Fruit fly (Drosophila melanogaster): Measurements from ENCODE around the gene LanA.

The LanA gene

dm6 chr3L:6217212-6217611, 610 bp downstream of the LanA start (continued):
- peak in 1 of 2 experiments; percentile 22 for TF ChIP-seq crp (GFP tag; optimal IDR thresholded peaks at IDR 0.05)
- TF ChIP-seq Dad (GFP tag; optimal IDR thresholded peaks at IDR 0.05) = peak; percentile 13
- TF ChIP-seq CG33557 (GFP tag; optimal IDR thresholded peaks at IDR 0.05) = peak; percentile 57
- TF ChIP-seq HHEX (GFP tag; optimal IDR thresholded peaks at IDR 0.05) = no peak
- TF ChIP-seq CG8944 (GFP tag; optimal IDR thresholded peaks at IDR 0.05) = peak; percentile 21
- peak; percentile 24 for TF ChIP-seq run (tag; optimal IDR thresholded peaks at IDR 0.05)
- TF ChIP-seq Aef1 (GFP tag; IDR thresholded peaks at IDR 0.05) = peak; percentile 49; the same call in 1 of the 3 replicates
- no peak for TF ChIP-seq maf-S (GFP tag; optimal IDR thresholded peaks at IDR 0.05)
- TF ChIP-seq CG32532 (GFP tag; IDR thresholded peaks at IDR 0.05) = peak; percentile 35; the same call in 1 of the 2 replicates
- no peak for TF ChIP-seq Scr (GFP tag; IDR thresholded peaks at IDR 0.05; ENCODE audit: partially characterized antibody)
- TF ChIP-seq Deaf1 (tag; optimal IDR thresholded peaks at IDR 0.05) = no peak
- peak; percentile 74; the same call in 1 of the 2 replicates for TF ChIP-seq stc (GFP tag; IDR thresholded peaks at IDR 0.05)
- peak; percentile 67 for TF ChIP-seq Atf-2 (GFP tag; optimal IDR thresholded peaks at IDR 0.05)
- TF ChIP-seq CG31441 (GFP tag; IDR thresholded peaks at IDR 0.05) = peak; percentile 86
- TF ChIP-seq sima (GFP tag; optimal IDR thresholded peaks at IDR 0.05) = no peak
- peak; percentile 22 for TF ChIP-seq HmgZ (tag; optimal IDR thresholded peaks at IDR 0.05)
- TF ChIP-seq CG17829 (tag; optimal IDR thresholded peaks at IDR 0.05) = peak; percentile 84
- peak; percentile 34; the same call in 1 of the 2 replicates for TF ChIP-seq CG7372 (GFP tag; IDR thresholded peaks at IDR 0.05)
- peak; percentile 43 for TF ChIP-seq lab (GFP tag; optimal IDR thresholded peaks at IDR 0.05)
- peak; percentile 93 for TF ChIP-seq dmrt11E (tag; optimal IDR thresholded peaks at IDR 0.05)
- peak; percentile 53 for TF ChIP-seq bab2 (GFP tag; optimal IDR thresholded peaks at IDR 0.05)
- TF ChIP-seq chif (GFP tag; optimal IDR thresholded peaks at IDR 0.05) = peak; percentile 45 to 57
- peak; percentile 36; the same call in 1 of the 3 replicates for TF ChIP-seq CG7357 (GFP tag; IDR thresholded peaks at IDR 0.05)
- TF ChIP-seq NC2α (GFP tag; optimal IDR thresholded peaks at IDR 0.05) = no peak
- TF ChIP-seq CG4854 (GFP tag; optimal IDR thresholded peaks at IDR 0.05) = peak; percentile 2
- TF ChIP-seq zen (tag; optimal IDR thresholded peaks at IDR 0.05) = peak; percentile 52
- 0 out of 3 replicates have a peak, but pooled peaks have one; percentile 21 for TF ChIP-seq H15 (GFP tag; IDR thresholded peaks at IDR 0.05)
- peak; percentile 44 for TF ChIP-seq CG18764 (GFP tag; optimal IDR thresholded peaks at IDR 0.05)
- 0 out of 2 replicates have a peak, but pooled peaks have one; percentile 38 for TF ChIP-seq dati (GFP tag; IDR thresholded peaks at IDR 0.05)
- peak; percentile 70 for TF ChIP-seq CG11695 (GFP tag; IDR thresholded peaks at IDR 0.05)
- peak in 1 of 2 experiments; percentile 93 for TF ChIP-seq bsh (GFP tag; optimal IDR thresholded peaks at IDR 0.05)
- TF ChIP-seq CG4424 (GFP tag; optimal IDR thresholded peaks at IDR 0.05) = peak; percentile 78
- TF ChIP-seq MESR4 (GFP tag; optimal IDR thresholded peaks at IDR 0.05) = no peak
- TF ChIP-seq CG14441 (GFP tag; IDR thresholded peaks at IDR 0.05) = peak; percentile 46; the same call in 1 of the 2 replicates
- peak; percentile 81 for TF ChIP-seq CG14710 (tag; optimal IDR thresholded peaks at IDR 0.05)
- peak; percentile 77 for TF ChIP-seq grau (tag; optimal IDR thresholded peaks at IDR 0.05)
- peak; percentile 61 for TF ChIP-seq CG1233 (GFP tag; optimal IDR thresholded peaks at IDR 0.05)
- TF ChIP-seq ap (GFP tag; IDR thresholded peaks at IDR 0.05) = 0 out of 2 replicates have a peak, but pooled peaks have one; percentile 26
- TF ChIP-seq scrt (GFP tag; optimal IDR thresholded peaks at IDR 0.05) = no peak
- peak; percentile 84 for TF ChIP-seq ci (GFP tag; IDR thresholded peaks at IDR 0.05)
- 0 out of 2 replicates have a peak, but pooled peaks have one; percentile 32 for TF ChIP-seq wor (GFP tag; IDR thresholded peaks at IDR 0.05)
- peak; percentile 53 for TF ChIP-seq CG16863 (GFP tag; optimal IDR thresholded peaks at IDR 0.05)
- TF ChIP-seq Vsx1 (GFP tag; optimal IDR thresholded peaks at IDR 0.05) = peak; percentile 1
- TF ChIP-seq CG32767 (GFP tag; IDR thresholded peaks at IDR 0.05) = peak; percentile 83
- peak; percentile 66; the same call in 1 of the 2 replicates for TF ChIP-seq CG10959 (GFP tag; IDR thresholded peaks at IDR 0.05)
- TF ChIP-seq CG2678 (tag; optimal IDR thresholded peaks at IDR 0.05) = peak; percentile 77
- TF ChIP-seq CG17361 (GFP tag; IDR thresholded peaks at IDR 0.05) = peak; percentile 82
- TF ChIP-seq E2f1 (GFP tag; IDR thresholded peaks at IDR 0.05) = peak; percentile 73
- peak; percentile 14 for TF ChIP-seq Mad (GFP tag; optimal IDR thresholded peaks at IDR 0.05)
- TF ChIP-seq tio (GFP tag; optimal IDR thresholded peaks at IDR 0.05) = no peak
